Worm (Caenorhabditis elegans) whole organism, late embryonic: ENCODE data around the gene C29E4.17.
A peak's percentile ranks its signal among the peaks of the same experiment; 100 is the strongest.

ENCODE experiments used
- C38D4.7 ChIP-seq: fragments of 200-800 bp; sonication (Bioruptor generic); optimal IDR thresholded peaks from 2 replicates; lab custom pipeline; 2018; ENCODE audit warnings: mild to moderate bottlenecking, missing genetic modification characterization, moderate library complexity, missing compliant biosample characterization
- K09A11.1 ChIP-seq: sonication (generic microtip); optimal IDR thresholded peaks from 2 replicates; lab custom pipeline; 2017; ENCODE audit warnings: antibody characterized with exemption, mild to moderate bottlenecking, missing genetic modification characterization, missing compliant biosample characterization; ENCODE audit not compliant: insufficient read depth
- T23F11.4 ChIP-seq: fragments of 200-800 bp; sonication (Bioruptor generic); optimal IDR thresholded peaks from 2 replicates; lab custom pipeline; 2018; ENCODE audit warnings: mild to moderate bottlenecking, missing genetic modification characterization, missing compliant biosample characterization
- ama-1 ChIP-seq: fragments of 150-350 bp; optimal IDR thresholded peaks from 2 replicates; lab custom pipeline; 2014
- ceh-14 ChIP-seq: sonication (generic microtip); optimal IDR thresholded peaks from 2 replicates; lab custom pipeline; 2016; ENCODE audit warnings: missing genotype, missing genetic modification characterization, missing compliant biosample characterization
- ceh-18 ChIP-seq: sonication (generic microtip); optimal IDR thresholded peaks from 2 replicates; lab custom pipeline; 2016; ENCODE audit warnings: missing genetic modification characterization, missing compliant biosample characterization
- ceh-19 ChIP-seq: fragments of 200-800 bp; sonication (Bioruptor generic); optimal IDR thresholded peaks from 2 replicates; lab custom pipeline; 2018; ENCODE audit warnings: mild to moderate bottlenecking, missing genetic modification characterization, missing compliant biosample characterization
- ceh-2 ChIP-seq: sonication (generic microtip); optimal IDR thresholded peaks from 2 replicates; lab custom pipeline; 2016; ENCODE audit warnings: missing genotype, missing genetic modification characterization, missing compliant biosample characterization
- ceh-22 ChIP-seq: sonication (generic microtip); optimal IDR thresholded peaks from 2 replicates; lab custom pipeline; 2017; ENCODE audit warnings: missing biosample characterization, missing genetic modification characterization
- ceh-24 ChIP-seq: sonication (generic microtip); optimal IDR thresholded peaks from 2 replicates; lab custom pipeline; 2016; ENCODE audit warnings: mild to moderate bottlenecking, missing genetic modification characterization, missing compliant biosample characterization
- ceh-34 ChIP-seq: sonication (generic microtip); optimal IDR thresholded peaks from 2 replicates; lab custom pipeline; 2016; ENCODE audit warnings: mild to moderate bottlenecking, missing genetic modification characterization, missing compliant biosample characterization
- ceh-45 ChIP-seq: fragments of 200-800 bp; sonication (Bioruptor generic); IDR thresholded peaks from 2 replicates; pipeline ENCODE4 v1.3.6; 2022; ENCODE audit warnings: missing genetic modification reagents, missing genetic modification characterization, missing compliant biosample characterization
- ceh-48 ChIP-seq: sonication (generic microtip); optimal IDR thresholded peaks from 2 replicates; lab custom pipeline; 2016; ENCODE audit warnings: missing genetic modification characterization, inconsistent platforms, missing compliant biosample characterization
- ceh-6 ChIP-seq: fragments of 200-800 bp; sonication (Bioruptor generic); optimal IDR thresholded peaks from 2 replicates; lab custom pipeline; 2018; ENCODE audit warnings: mild to moderate bottlenecking, missing genetic modification characterization, missing compliant biosample characterization
- che-1 ChIP-seq: sonication (generic microtip); optimal IDR thresholded peaks from 2 replicates; lab custom pipeline; 2016; ENCODE audit warnings: mild to moderate bottlenecking, missing genetic modification characterization, missing compliant biosample characterization
- dve-1 ChIP-seq: sonication (generic microtip); optimal IDR thresholded peaks from 2 replicates; lab custom pipeline; 2017; ENCODE audit warnings: antibody characterized with exemption, mild to moderate bottlenecking, missing genetic modification characterization, missing compliant biosample characterization
- ets-4 ChIP-seq: sonication (generic microtip); optimal IDR thresholded peaks from 2 replicates; lab custom pipeline; 2016; ENCODE audit warnings: missing genetic modification characterization, missing compliant biosample characterization
- fkh-6 ChIP-seq: sonication (generic microtip); optimal IDR thresholded peaks from 2 replicates; lab custom pipeline; 2016; ENCODE audit warnings: missing genetic modification characterization, missing compliant biosample characterization
- gmeb-2 ChIP-seq: sonication (generic microtip); optimal IDR thresholded peaks from 2 replicates; lab custom pipeline; 2016; ENCODE audit warnings: missing genetic modification characterization, inconsistent platforms, missing compliant biosample characterization
- hlh-13 ChIP-seq: fragments of 200-800 bp; sonication (Bioruptor generic); optimal IDR thresholded peaks from 2 replicates; lab custom pipeline; 2018; ENCODE audit warnings: mild to moderate bottlenecking, missing genetic modification characterization, missing compliant biosample characterization
- hlh-15 ChIP-seq: sonication (generic microtip); optimal IDR thresholded peaks from 2 replicates; lab custom pipeline; 2016; ENCODE audit warnings: missing genetic modification characterization, missing compliant biosample characterization
- hlh-30 ChIP-seq: sonication (generic microtip); optimal IDR thresholded peaks from 2 replicates; lab custom pipeline; 2017; ENCODE audit warnings: antibody characterized with exemption, missing genetic modification characterization, missing compliant biosample characterization; ENCODE audit not compliant: insufficient read depth
- lim-6 ChIP-seq: sonication (generic microtip); optimal IDR thresholded peaks from 2 replicates; lab custom pipeline; 2016; ENCODE audit warnings: missing genetic modification characterization, missing compliant biosample characterization
- lin-11 ChIP-seq: fragments of 200-800 bp; sonication (Bioruptor generic); optimal IDR thresholded peaks from 2 replicates; lab custom pipeline; 2018; ENCODE audit warnings: mild to moderate bottlenecking, missing genetic modification characterization, missing compliant biosample characterization
- madf-2 ChIP-seq: sonication (generic microtip); optimal IDR thresholded peaks from 2 replicates; lab custom pipeline; 2017; ENCODE audit warnings: missing genetic modification characterization, missing compliant biosample characterization
- mec-3 ChIP-seq: sonication (generic microtip); optimal IDR thresholded peaks from 2 replicates; lab custom pipeline; 2016; ENCODE audit warnings: borderline replicate concordance, missing genetic modification characterization, missing compliant biosample characterization
- nhr-11 ChIP-seq: fragments of 150-350 bp; optimal IDR thresholded peaks from 2 replicates; lab custom pipeline; 2014; ENCODE audit warnings: missing biosample characterization, missing genetic modification characterization
- nhr-232 ChIP-seq: sonication (generic microtip); optimal IDR thresholded peaks from 2 replicates; lab custom pipeline; 2016; ENCODE audit warnings: missing genetic modification characterization, missing compliant biosample characterization
- npax-4 ChIP-seq: sonication (generic microtip); optimal IDR thresholded peaks from 2 replicates; lab custom pipeline; 2016; ENCODE audit warnings: missing genetic modification characterization, missing compliant biosample characterization
- odd-2 ChIP-seq: sonication (generic microtip); optimal IDR thresholded peaks from 2 replicates; lab custom pipeline; 2017; ENCODE audit warnings: antibody characterized with exemption, mild to moderate bottlenecking, missing genetic modification characterization, missing compliant biosample characterization
- pha-2 ChIP-seq: sonication (generic microtip); optimal IDR thresholded peaks from 2 replicates; lab custom pipeline; 2017; ENCODE audit warnings: mild to moderate bottlenecking, missing genetic modification characterization, missing compliant biosample characterization
- pha-4 ChIP-seq: fragments of 150-350 bp; optimal IDR thresholded peaks from 2 replicates; lab custom pipeline; 2018; ENCODE audit warnings: missing biosample characterization, missing genetic modification reagents, missing genetic modification characterization
- pros-1 ChIP-seq: fragments of 150-350 bp; optimal IDR thresholded peaks from 2 replicates; lab custom pipeline; 2014; ENCODE audit warnings: missing biosample characterization, missing genetic modification reagents, missing genetic modification characterization
- ref-2 ChIP-seq: sonication (generic microtip); optimal IDR thresholded peaks from 2 replicates; lab custom pipeline; 2016; ENCODE audit warnings: missing genetic modification characterization, missing compliant biosample characterization
- sox-4 ChIP-seq: sonication (generic microtip); optimal IDR thresholded peaks from 2 replicates; lab custom pipeline; 2017; ENCODE audit warnings: mild to moderate bottlenecking, missing genetic modification characterization, inconsistent platforms, missing compliant biosample characterization
- tbx-2 ChIP-seq: sonication (generic microtip); optimal IDR thresholded peaks from 2 replicates; lab custom pipeline; 2016; ENCODE audit warnings: missing genetic modification characterization, missing compliant biosample characterization
- tbx-7 ChIP-seq: sonication (generic microtip); optimal IDR thresholded peaks from 2 replicates; lab custom pipeline; 2016; ENCODE audit warnings: missing genotype, missing genetic modification characterization, missing compliant biosample characterization
- ttx-3 ChIP-seq: sonication (generic microtip); optimal IDR thresholded peaks from 2 replicates; lab custom pipeline; 2016; ENCODE audit warnings: missing genetic modification reagents, missing genetic modification characterization, missing compliant biosample characterization
- unc-42 ChIP-seq: sonication (generic microtip); optimal IDR thresholded peaks from 2 replicates; lab custom pipeline; 2016; ENCODE audit warnings: missing genotype, missing genetic modification characterization, missing compliant biosample characterization
- unc-55 ChIP-seq: sonication (generic microtip); optimal IDR thresholded peaks from 2 replicates; lab custom pipeline; 2017; ENCODE audit warnings: missing biosample characterization, missing genetic modification reagents, missing genetic modification characterization
- unc-86 ChIP-seq: sonication (generic microtip); optimal IDR thresholded peaks from 2 replicates; lab custom pipeline; 2016; ENCODE audit warnings: missing genetic modification characterization, missing compliant biosample characterization
- zip-5 ChIP-seq: sonication (generic microtip); optimal IDR thresholded peaks from 2 replicates; lab custom pipeline; 2016; ENCODE audit warnings: missing genetic modification characterization, missing compliant biosample characterization

C29E4.17 gene

ce11 chrIII:7903427-7903826 is 18.9 kb upstream of the C29E4.17 start:
- TF ChIP-seq ceh-34 (no peak), K09A11.1 (tag; lab: Kevin White, UChicago) (no peak), lim-6 (tag; lab: Kevin White, UChicago) (no peak), fkh-6 (tag; lab: Kevin White, UChicago) (no peak), ceh-45 (GFP tag; lab: Robert Waterston, UW) (no peak), ceh-6 (GFP tag; lab: Kevin White, UChicago) (no peak), ceh-18 (tag; lab: Kevin White, UChicago) (no peak), unc-55 (GFP tag; lab: Kevin White, UChicago) (no peak), pros-1 (tag; lab: Kevin White, UChicago) (no peak), unc-86 (no peak), ama-1 (lab: Kevin White, UChicago) (no peak), ceh-2 (tag; lab: Kevin White, UChicago) (no peak), nhr-232 (no peak), T23F11.4 (GFP tag; lab: Kevin White, UChicago) (no peak), mec-3 (no peak)

- TF ChIP-seq madf-2 (no peak), che-1 (no peak), ref-2 (tag; lab: Kevin White, UChicago) (no peak), gmeb-2 (tag; lab: Kevin White, UChicago) (no peak), dve-1 (tag; lab: Kevin White, UChicago) (no peak), lin-11 (tag; lab: Kevin White, UChicago) (no peak), ama-1 (lab: Kevin White, UChicago) (no peak), unc-42 (tag; lab: Kevin White, UChicago) (no peak), unc-55 (GFP tag; lab: Kevin White, UChicago) (peak; percentile 6)
- TF ChIP-seq, all 69 proteins: peak for 1
These were observed 14.8 kb upstream of the C29E4.17 start, which contains the start of gene pcp-5 for ce11 chrIII:7907515-7907914. Gene pcp-5, minus strand, starts transcription at chrIII:7907615.

DNA sequence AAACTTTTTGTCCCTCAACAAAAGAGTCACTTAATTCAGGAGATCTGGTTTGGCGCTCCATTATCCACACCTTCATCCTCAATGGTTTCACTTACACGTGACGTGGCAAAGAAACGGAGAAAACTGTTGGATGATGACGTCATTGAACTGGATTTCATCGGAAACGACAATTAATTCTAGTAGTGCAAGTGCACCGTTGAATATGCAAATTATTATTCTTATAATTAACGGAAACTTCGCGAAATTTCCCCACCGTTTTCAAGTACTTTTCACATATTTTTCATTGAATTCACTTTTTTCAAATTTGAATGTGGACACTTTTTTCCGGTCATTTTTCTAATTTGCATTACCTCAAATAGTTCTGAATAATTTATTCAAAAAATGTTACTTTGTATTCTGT is 13.0 kb upstream of the C29E4.17 start, which contains the start of gene ZK688.1:
Gene ZK688.1, plus strand, starts transcription at position 301 of the 400 bp plus-strand sequence.
- TF ChIP-seq gmeb-2 (tag; lab: Kevin White, UChicago) (no peak), zip-5 (tag; lab: Kevin White, UChicago) (no peak), ceh-19 (GFP tag; lab: Kevin White, UChicago) (no peak), ceh-48 (no peak), npax-4 (no peak), ceh-14 (tag; lab: Kevin White, UChicago) (no peak)

ce11 chrIII:7911621-7912020 is 10.7 kb upstream of the C29E4.17 start, which contains the start of gene ZK688.7:
Gene ZK688.7, minus strand, starts transcription at chrIII:7911634.
- TF ChIP-seq hlh-30 (tag; lab: Kevin White, UChicago) = peak; percentile 81
- no peak for TF ChIP-seq nhr-11 (tag; lab: Kevin White, UChicago)

DNA sequence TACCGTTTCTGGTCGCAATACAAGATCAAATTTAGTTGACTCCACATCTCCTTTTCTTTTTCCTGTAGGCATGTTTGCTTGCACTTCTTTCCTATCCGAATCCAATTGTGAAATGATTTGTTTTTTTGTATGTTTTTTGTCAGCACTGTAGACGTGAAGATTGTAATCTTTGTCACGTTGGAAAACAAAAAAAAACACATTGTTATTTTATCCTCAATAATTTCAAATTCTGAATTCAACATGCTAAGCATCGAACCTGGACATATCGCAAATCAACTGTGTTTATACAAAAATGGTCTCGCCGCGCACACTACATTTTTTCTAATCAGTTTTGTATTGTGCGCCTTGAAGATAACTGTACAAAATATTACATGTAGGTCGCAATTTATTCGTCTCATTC is 8.8 kb upstream of the C29E4.17 start, which contains the start of gene ZK688.12:
Gene ZK688.12, minus strand, starts transcription at position 101 of the 400 bp plus-strand sequence.
- TF ChIP-seq tbx-7 (tag; lab: Kevin White, UChicago) (no peak), hlh-30 (tag; lab: Kevin White, UChicago) (no peak), ttx-3 (no peak), ets-4 (tag; lab: Kevin White, UChicago) (no peak), hlh-13 (no peak), hlh-15 (tag; lab: Kevin White, UChicago) (no peak), sox-4 (tag; lab: Kevin White, UChicago) (no peak), ceh-24 (no peak), madf-2 (no peak), ceh-22 (tag; lab: Kevin White, UChicago) (no peak), tbx-2 (tag; lab: Kevin White, UChicago) (no peak), pros-1 (tag; lab: Kevin White, UChicago) (no peak), ama-1 (lab: Kevin White, UChicago) (no peak), zip-5 (tag; lab: Kevin White, UChicago) (no peak), pha-2 (tag; lab: Kevin White, UChicago) (no peak), C38D4.7 (no peak), pha-4 (tag; lab: Kevin White, UChicago) (no peak), ceh-48 (no peak), odd-2 (no peak), nhr-11 (tag; lab: Kevin White, UChicago) (no peak)
- TF ChIP-seq, all 69 proteins: peak for 0
